Worm (Caenorhabditis elegans): ENCODE results near the gene ZC443.4.

The ZC443.4 gene

DNA sequence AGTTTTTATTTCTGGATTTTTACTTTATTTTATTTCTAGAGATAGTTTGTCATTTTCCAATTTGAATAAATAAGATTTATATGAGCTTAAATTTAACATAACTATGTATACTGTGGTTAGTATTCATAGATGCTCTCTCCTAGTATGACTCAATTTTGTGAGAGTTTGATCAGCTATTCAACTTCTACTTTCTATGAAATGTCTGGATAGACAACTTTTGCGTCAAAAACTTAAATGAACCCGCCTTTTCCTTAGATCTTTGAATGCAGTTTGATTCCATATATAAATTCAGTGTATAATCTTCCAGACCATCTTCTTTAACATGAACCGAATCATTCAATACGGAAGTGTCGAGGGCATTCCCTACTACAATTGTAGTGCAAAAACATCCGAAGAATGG is 50.7 kb downstream of the ZC443.4 start, which contains the start of gene srt-43:
srt-43 (plus strand) TSS at position 301 of the 400 bp plus-strand sequence.
- TF ChIP-seq ceh-58 (GFP tag; IDR thresholded peaks at IDR 0.05) (no peak), ztf-28 (GFP tag; IDR thresholded peaks at IDR 0.05) (no peak), tlf-1 (GFP tag; optimal IDR thresholded peaks at IDR 0.05) (no peak), ceh-79 (tag; optimal IDR thresholded peaks at IDR 0.05) (no peak), ceh-40 (GFP tag; IDR thresholded peaks at IDR 0.05) (no peak), rcor-1 (GFP tag; IDR thresholded peaks at IDR 0.05) (no peak), snpc-1.1 (tag; optimal IDR thresholded peaks at IDR 0.05; ENCODE audit: insufficient read depth) (no peak), fkh-3 (tag; optimal IDR thresholded peaks at IDR 0.05) (no peak), lag-1 (GFP tag; IDR thresholded peaks at IDR 0.05) (no peak), mes-4 (tag; optimal IDR thresholded peaks at IDR 0.05) (no peak), F10E7.11 (tag; optimal IDR thresholded peaks at IDR 0.05) (no peak), cebp-1 (GFP tag; IDR thresholded peaks at IDR 0.05) (no peak), cebp-1 (tag; optimal IDR thresholded peaks at IDR 0.05) (no peak), Y53F4B.3 (GFP tag; IDR thresholded peaks at IDR 0.05) (no peak), lin-26 (GFP tag; IDR thresholded peaks at IDR 0.05) (no peak), Y95B8A.8 (GFP tag; IDR thresholded peaks at IDR 0.05) (no peak), ceh-100 (GFP tag; IDR thresholded peaks at IDR 0.05) (no peak), snpc-4 (GFP tag; optimal IDR thresholded peaks at IDR 0.05) (no peak), snpc-4 (tag; optimal IDR thresholded peaks at IDR 0.05) (no peak)
